Fruit fly (Drosophila melanogaster) whole organism, embryonic: ENCODE data around the gene eIF4E5.
A peak's percentile ranks its signal among the peaks of the same experiment; 100 is the strongest.

Experiments
- Atf6 ChIP-seq: fragments of 200-800 bp; sonication (Bioruptor generic); IDR thresholded peaks from 2 replicates; pipeline ENCODE4 v1.3.6; 2022; ENCODE audit warnings: missing biosample characterization, missing genetic modification characterization
- B-H1 ChIP-seq: fragments of 200-800 bp; sonication (Bioruptor generic); IDR thresholded peaks from 3 replicates; pipeline ENCODE4 v1.3.6; 2022; ENCODE audit warnings: missing biosample characterization, missing genetic modification characterization
- CG10431 ChIP-seq: fragments of 200-800 bp; sonication (Bioruptor generic); optimal IDR thresholded peaks from 3 replicates; lab custom pipeline; 2018; ENCODE audit warnings: missing biosample characterization, mild to moderate bottlenecking, missing genetic modification characterization
- CG10543 ChIP-seq: fragments of 200-800 bp; sonication (Bioruptor generic); optimal IDR thresholded peaks from 3 replicates; lab custom pipeline; 2017; ENCODE audit warnings: missing biosample characterization, mild to moderate bottlenecking, missing genetic modification characterization, moderate library complexity
- CG12236 ChIP-seq: fragments of 200-800 bp; sonication (Bioruptor generic); optimal IDR thresholded peaks from 2 replicates; lab custom pipeline; 2016; ENCODE audit warnings: missing biosample characterization, missing genetic modification characterization
- CG13123 ChIP-seq: fragments of 200-800 bp; sonication (Bioruptor generic); optimal IDR thresholded peaks from 2 replicates; lab custom pipeline; 2016; ENCODE audit warnings: missing biosample characterization, missing genetic modification characterization
- CG13424 ChIP-seq: fragments of 200-800 bp; sonication (Bioruptor generic); optimal IDR thresholded peaks from 2 replicates; lab custom pipeline; 2019; ENCODE audit warnings: missing biosample characterization, mild to moderate bottlenecking, missing genetic modification characterization, moderate library complexity
- CG14710 ChIP-seq: fragments of 200-800 bp; sonication (Bioruptor generic); optimal IDR thresholded peaks from 3 replicates; lab custom pipeline; 2019; ENCODE audit warnings: missing biosample characterization, mild to moderate bottlenecking, missing genetic modification characterization, moderate library complexity
- CG16779 ChIP-seq: fragments of 200-800 bp; sonication (Bioruptor generic); IDR thresholded peaks from 2 replicates; pipeline ENCODE4 v1.3.6; 2022; ENCODE audit warnings: missing biosample characterization, missing genetic modification characterization
- CG16813 ChIP-seq: fragments of 200-800 bp; sonication (Bioruptor generic); IDR thresholded peaks from 3 replicates; pipeline ENCODE4 v1.3.6; 2022; ENCODE audit warnings: missing biosample characterization, missing genetic modification characterization; ENCODE audit not compliant: partially characterized antibody
- CG17186 ChIP-seq: fragments of 200-800 bp; sonication (Bioruptor generic); optimal IDR thresholded peaks from 3 replicates; lab custom pipeline; 2017; ENCODE audit warnings: missing biosample characterization, missing genetic modification reagents, missing genetic modification characterization
- CG17385 ChIP-seq: fragments of 200-800 bp; sonication (Bioruptor generic); optimal IDR thresholded peaks from 3 replicates; lab custom pipeline; 2018; ENCODE audit warnings: missing biosample characterization, mild to moderate bottlenecking, missing genetic modification characterization
- CG17829 ChIP-seq: fragments of 200-800 bp; optimal IDR thresholded peaks from 2 replicates; lab custom pipeline; 2019; ENCODE audit warnings: missing biosample characterization, mild to moderate bottlenecking, missing genetic modification characterization, moderate library complexity
- CG2678 ChIP-seq: fragments of 200-800 bp; sonication (Bioruptor generic); optimal IDR thresholded peaks from 3 replicates; lab custom pipeline; 2019; ENCODE audit warnings: missing biosample characterization, mild to moderate bottlenecking, missing genetic modification characterization, moderate library complexity
- CG2875 ChIP-seq: fragments of 200-800 bp; sonication (Bioruptor generic); optimal IDR thresholded peaks from 2 replicates; lab custom pipeline; 2017; ENCODE audit warnings: missing biosample characterization, mild to moderate bottlenecking, missing genetic modification characterization, missing genetic modification reagents
- CG31365 ChIP-seq: fragments of 200-800 bp; sonication (Bioruptor generic); optimal IDR thresholded peaks from 2 replicates; lab custom pipeline; 2018; ENCODE audit warnings: missing biosample characterization, mild to moderate bottlenecking, missing genetic modification characterization
- CG34422 ChIP-seq: fragments of 200-800 bp; sonication (Bioruptor generic); IDR thresholded peaks from 3 replicates; pipeline ENCODE4 v1.3.6; 2022; ENCODE audit warnings: missing biosample characterization, missing genetic modification characterization
- CG4360 ChIP-seq: fragments of 200-800 bp; sonication (Bioruptor generic); IDR thresholded peaks from 2 replicates; pipeline ENCODE4 v1.3.6; 2022; ENCODE audit warnings: missing biosample characterization, missing genetic modification characterization
- CG43689 ChIP-seq: fragments of 200-800 bp; sonication (Bioruptor generic); IDR thresholded peaks from 2 replicates; pipeline ENCODE4 v1.3.6; 2022; ENCODE audit warnings: missing biosample characterization, missing genetic modification characterization
- CG4617 ChIP-seq: fragments of 200-800 bp; sonication (Bioruptor generic); optimal IDR thresholded peaks from 3 replicates; lab custom pipeline; 2016; ENCODE audit warnings: missing biosample characterization, missing genetic modification characterization, borderline replicate concordance
- CG4707 ChIP-seq: fragments of 200-800 bp; sonication (Bioruptor generic); optimal IDR thresholded peaks from 2 replicates; lab custom pipeline; 2018; ENCODE audit warnings: missing biosample characterization, mild to moderate bottlenecking, missing genetic modification characterization, moderate library complexity
- CG5180 ChIP-seq: fragments of 200-800 bp; sonication (Bioruptor generic); optimal IDR thresholded peaks from 3 replicates; lab custom pipeline; 2017; ENCODE audit warnings: missing biosample characterization, missing genetic modification characterization, mild to moderate bottlenecking, moderate library complexity, missing genetic modification reagents
- CG6272 ChIP-seq: fragments of 200-800 bp; sonication (Bioruptor generic); IDR thresholded peaks from 2 replicates; pipeline ENCODE4 v1.3.6; 2022; ENCODE audit warnings: missing biosample characterization, missing genetic modification characterization
- CG6854 ChIP-seq: fragments of 200-800 bp; sonication (Bioruptor generic); optimal IDR thresholded peaks from 3 replicates; lab custom pipeline; 2017; ENCODE audit warnings: missing biosample characterization, mild to moderate bottlenecking, missing genetic modification characterization
- CG8765 ChIP-seq: fragments of 200-800 bp; sonication (Bioruptor generic); IDR thresholded peaks from 2 replicates; pipeline ENCODE4 v1.3.6; 2022; ENCODE audit warnings: missing biosample characterization, missing genetic modification characterization
- Camta ChIP-seq: fragments of 200-800 bp; sonication (Bioruptor generic); optimal IDR thresholded peaks from 2 replicates; lab custom pipeline; 2016; ENCODE audit warnings: missing biosample characterization, missing genetic modification characterization
- Dfd ChIP-seq, 2 experiments: fragments of >200 bp; optimal IDR thresholded peaks; 2 replicates each; lab custom pipeline; 2017; ENCODE audit warnings: missing biosample characterization in 2 of 2, missing genetic modification characterization in 2 of 2
- Eip74EF ChIP-seq, 2 experiments: fragments of 200-800 bp in 1 of 2; fragments of >200 bp in 1 of 2; sonication (Bioruptor generic) in 1 of 2; optimal IDR thresholded peaks; 2 replicates each; lab custom pipeline; 2017 to 2019; ENCODE audit warnings: missing biosample characterization in 2 of 2, missing genetic modification characterization in 2 of 2, mild to moderate bottlenecking in 1 of 2, moderate library complexity in 1 of 2
- Hr51 ChIP-seq, 2 experiments: fragments of 200-800 bp; sonication (Bioruptor generic); optimal IDR thresholded peaks; 2 replicates in 1 of 2; 3 replicates in 1 of 2; lab custom pipeline; 2016 to 2018; ENCODE audit warnings: missing biosample characterization in 2 of 2, missing genetic modification characterization in 2 of 2, mild to moderate bottlenecking in 1 of 2, moderate library complexity in 1 of 2
- Hr78 ChIP-seq, 2 experiments: fragments of 200-800 bp in 1 of 2; fragments of >200 bp in 1 of 2; sonication (Bioruptor generic) in 1 of 2; optimal IDR thresholded peaks; 2 replicates each; lab custom pipeline; 2017 to 2019; ENCODE audit warnings: missing biosample characterization in 2 of 2, missing genetic modification characterization in 2 of 2, mild to moderate bottlenecking in 1 of 2, moderate library complexity in 1 of 2
- Kr ChIP-seq: fragments of 200-800 bp; sonication (Bioruptor generic); optimal IDR thresholded peaks from 2 replicates; lab custom pipeline; 2017; ENCODE audit warnings: missing biosample characterization, mild to moderate bottlenecking, missing genetic modification characterization
- Mes4 ChIP-seq: fragments of 200-800 bp; sonication (Bioruptor generic); optimal IDR thresholded peaks from 2 replicates; lab custom pipeline; 2016; ENCODE audit warnings: missing biosample characterization, missing genetic modification characterization
- NK7.1 ChIP-seq: fragments of 200-800 bp; sonication (Bioruptor generic); optimal IDR thresholded peaks from 3 replicates; lab custom pipeline; 2016; ENCODE audit warnings: missing biosample characterization, missing genetic modification characterization
- Nf-YB ChIP-seq: fragments of 200-800 bp; sonication (Bioruptor generic); optimal IDR thresholded peaks from 3 replicates; lab custom pipeline; 2019; ENCODE audit warnings: missing biosample characterization, mild to moderate bottlenecking, missing genetic modification characterization, moderate library complexity
- abd-A ChIP-seq: fragments of 200-800 bp; sonication (Bioruptor generic); optimal IDR thresholded peaks from 3 replicates; lab custom pipeline; 2019; ENCODE audit warnings: missing biosample characterization, mild to moderate bottlenecking, missing genetic modification characterization, moderate library complexity
- corto ChIP-seq: fragments of 200-800 bp; sonication (Bioruptor generic); optimal IDR thresholded peaks from 2 replicates; lab custom pipeline; 2016; ENCODE audit warnings: missing biosample characterization, mild to moderate bottlenecking, missing genetic modification characterization, moderate library complexity
- dysf ChIP-seq: fragments of 200-800 bp; sonication (Bioruptor generic); IDR thresholded peaks from 3 replicates; pipeline ENCODE4 v1.3.6; 2022; ENCODE audit warnings: missing biosample characterization, missing genetic modification characterization
- gce ChIP-seq: fragments of 200-800 bp; sonication (Bioruptor generic); IDR thresholded peaks from 3 replicates; pipeline ENCODE4 v1.3.6; 2022; ENCODE audit warnings: missing biosample characterization, missing genetic modification characterization
- gro ChIP-seq: fragments of 200-800 bp; sonication (Bioruptor generic); optimal IDR thresholded peaks from 2 replicates; lab custom pipeline; 2016; ENCODE audit warnings: missing biosample characterization, missing genetic modification characterization
- lola ChIP-seq, 3 experiments: fragments of >200 bp in 2 of 3; fragments of 200-800 bp in 1 of 3; sonication (Bioruptor generic) in 1 of 3; optimal IDR thresholded peaks; 2 replicates each; lab custom pipeline; 2017 to 2019; ENCODE audit warnings: missing biosample characterization in 3 of 3, missing genetic modification characterization in 3 of 3, mild to moderate bottlenecking in 1 of 3, moderate library complexity in 1 of 3
- p53 ChIP-seq: fragments of 200-800 bp; sonication (Bioruptor generic); optimal IDR thresholded peaks from 2 replicates; lab custom pipeline; 2016; ENCODE audit warnings: missing biosample characterization, missing genetic modification characterization
- schlank ChIP-seq: fragments of 200-800 bp; sonication (Bioruptor generic); optimal IDR thresholded peaks from 2 replicates; lab custom pipeline; 2018; ENCODE audit warnings: missing biosample characterization, mild to moderate bottlenecking, missing genetic modification characterization
- sima ChIP-seq: fragments of 200-800 bp; sonication (Bioruptor generic); optimal IDR thresholded peaks from 2 replicates; lab custom pipeline; 2016; ENCODE audit warnings: missing biosample characterization, missing genetic modification characterization
- sr ChIP-seq: fragments of 200-800 bp; sonication (Bioruptor generic); IDR thresholded peaks from 3 replicates; pipeline ENCODE4 v1.3.6; 2022; ENCODE audit warnings: missing biosample characterization, missing genetic modification characterization
- stc ChIP-seq: fragments of 200-800 bp; sonication (Bioruptor generic); IDR thresholded peaks from 2 replicates; pipeline ENCODE4 v1.3.6; 2022; ENCODE audit warnings: missing biosample characterization, missing genetic modification characterization
- tna ChIP-seq: fragments of 200-800 bp; sonication (Bioruptor generic); IDR thresholded peaks from 2 replicates; pipeline ENCODE4 v1.3.6; 2022; ENCODE audit warnings: missing biosample characterization, missing genetic modification characterization; ENCODE audit not compliant: partially characterized antibody
- tx ChIP-seq: fragments of 200-800 bp; sonication (Bioruptor generic); optimal IDR thresholded peaks from 2 replicates; lab custom pipeline; 2016; ENCODE audit warnings: missing biosample characterization, missing genetic modification characterization

The eIF4E5 gene

dm6 chr3L:7859802-7860201, 34.9 kb upstream of the eIF4E5 start (continued):
- TF ChIP-seq CG10543 (GFP tag; lab: Kevin White, UChicago) (peak; percentile 56), Hr51 (GFP tag; optimal IDR thresholded peaks at IDR 0.05; lab: Kevin White, UChicago) (peak in 1 of 2 experiments; percentile 6), CG10431 (GFP tag; lab: Kevin White, UChicago) (peak; percentile 51), CG4707 (GFP tag; lab: Kevin White, UChicago) (peak; percentile 52), CG13424 (peak; percentile 8), CG16779 (peak; percentile 37; the same call in 1 of the 2 replicates), CG6272 (GFP tag; lab: Robert Waterston, UW) (no peak), stc (0 out of 2 replicates have a peak, but pooled peaks have one; percentile 18), CG13123 (GFP tag; lab: Kevin White, UChicago) (no peak), dysf (GFP tag; lab: Robert Waterston, UW) (peak; percentile 37; the same call in 1 of the 3 replicates), CG43689 (GFP tag; lab: Robert Waterston, UW) (no peak), abd-A (tag; lab: Kevin White, UChicago) (peak; percentile 12), tna (GFP tag; lab: Robert Waterston, UW) (0 out of 2 replicates have a peak, but pooled peaks have one; percentile 31), Dfd (GFP tag; optimal IDR thresholded peaks at IDR 0.05; lab: Kevin White, UChicago) (no peak), p53 (GFP tag; lab: Kevin White, UChicago) (no peak), CG34422 (GFP tag; lab: Robert Waterston, UW) (no peak), Nf-YB (GFP tag; lab: Kevin White, UChicago) (no peak), sr (GFP tag; lab: Robert Waterston, UW) (peak; percentile 99), lola (GFP tag; optimal IDR thresholded peaks at IDR 0.05; lab: Kevin White, UChicago) (no peak), CG5180 (GFP tag; lab: Kevin White, UChicago) (peak; percentile 19), CG12236 (GFP tag; lab: Kevin White, UChicago) (no peak), CG17385 (peak; percentile 84), Eip74EF (GFP tag; optimal IDR thresholded peaks at IDR 0.05; lab: Kevin White, UChicago) (no peak), CG31365 (tag; lab: Kevin White, UChicago) (no peak), Mes4 (GFP tag; lab: Kevin White, UChicago) (peak; percentile 24), CG2678 (tag; lab: Kevin White, UChicago) (peak; percentile 13), CG2875 (GFP tag; lab: Kevin White, UChicago) (peak; percentile 26), B-H1 (GFP tag; lab: Robert Waterston, UW) (no peak; the same call in 2 of the 3 replicates), Camta (no peak), Hr78 (GFP tag; optimal IDR thresholded peaks at IDR 0.05; lab: Kevin White, UChicago) (peak in 1 of 2 experiments; percentile 43), sima (GFP tag; lab: Kevin White, UChicago) (no peak), schlank (tag; lab: Kevin White, UChicago) (no peak)

dm6 chr3L:7860634-7861431, 33.8 kb upstream of the eIF4E5 start:
- TF ChIP-seq CG4360 (GFP tag; lab: Robert Waterston, UW), result no peak
- TF ChIP-seq gro (GFP tag; lab: Kevin White, UChicago), result peak; percentile 34
- no peak for TF ChIP-seq CG8765 (GFP tag; lab: Robert Waterston, UW)
- no peak for TF ChIP-seq CG14710 (tag; lab: Kevin White, UChicago)
- TF ChIP-seq Atf6 (GFP tag; lab: Robert Waterston, UW), result peak; percentile 83
- TF ChIP-seq CG17829 (tag; lab: Kevin White, UChicago), result peak; percentile 45
- no peak for TF ChIP-seq CG4617 (GFP tag; lab: Kevin White, UChicago)
- TF ChIP-seq NK7.1, result no peak
- TF ChIP-seq CG16813, result no peak
- no peak for TF ChIP-seq CG6854
- TF ChIP-seq tx (GFP tag; lab: Kevin White, UChicago), result peak; percentile 25
- peak; percentile 14 for TF ChIP-seq CG2875 (GFP tag; lab: Kevin White, UChicago)
- no peak for TF ChIP-seq CG17186
- no peak for TF ChIP-seq corto (GFP tag; lab: Kevin White, UChicago)
- no peak for TF ChIP-seq CG5180 (GFP tag; lab: Kevin White, UChicago)
- no peak for TF ChIP-seq Kr (GFP tag; lab: Kevin White, UChicago)
- no peak for TF ChIP-seq gce (GFP tag; lab: Robert Waterston, UW)
- peak; percentile 70 for TF ChIP-seq CG2678 (tag; lab: Kevin White, UChicago)
